Fruit fly (Drosophila melanogaster): Measurements from ENCODE around the gene Cox10.

Gene Cox10

DNA sequence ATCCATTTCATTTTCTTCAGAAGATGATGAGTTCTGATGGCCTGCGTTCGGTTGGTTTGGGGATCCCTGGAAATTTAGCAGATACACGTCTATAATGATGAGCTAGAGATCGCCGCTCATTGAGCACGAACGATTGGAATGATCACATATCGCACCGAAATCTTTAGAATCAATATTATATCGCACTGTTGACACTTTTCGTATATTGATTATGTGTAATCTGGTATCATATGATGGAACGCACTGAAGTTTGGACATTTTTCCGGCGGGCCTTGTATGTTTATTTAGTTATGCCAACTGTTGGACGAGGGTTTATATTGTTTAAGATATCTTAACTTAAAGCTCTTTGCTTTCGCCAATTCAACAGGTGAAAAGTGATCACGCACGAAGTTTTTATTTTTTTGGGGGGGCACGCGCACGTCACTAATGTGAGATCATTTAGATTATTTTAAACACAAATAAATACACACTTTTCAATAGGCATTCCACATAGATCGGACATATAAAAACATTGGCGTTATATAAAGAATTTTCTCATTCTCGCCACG is 10.2 kb upstream of the Cox10 start (continued):
- TF ChIP-seq CG6854 (GFP tag; optimal IDR thresholded peaks at IDR 0.05) = no peak
- TF ChIP-seq CG4424 (GFP tag; optimal IDR thresholded peaks at IDR 0.05) = peak; percentile 36
- TF ChIP-seq salm (tag; optimal IDR thresholded peaks at IDR 0.05) = no peak
- TF ChIP-seq lab (GFP tag; optimal IDR thresholded peaks at IDR 0.05) = no peak
- no peak for TF ChIP-seq sug (tag; optimal IDR thresholded peaks at IDR 0.05)
- no peak for TF ChIP-seq yki (optimal IDR thresholded peaks at IDR 0.05)
- peak; percentile 60; the same call in 1 of the 2 replicates for TF ChIP-seq amos (GFP tag; IDR thresholded peaks at IDR 0.05; ENCODE audit: partially characterized antibody)
- TF ChIP-seq CG10979 (tag; optimal IDR thresholded peaks at IDR 0.05) = peak; percentile 4
- peak; percentile 16 for TF ChIP-seq Meics (GFP tag; optimal IDR thresholded peaks at IDR 0.05)
- peak; percentile 14 for TF ChIP-seq tin (GFP tag; optimal IDR thresholded peaks at IDR 0.05)
- TF ChIP-seq dmrt99B (tag; optimal IDR thresholded peaks at IDR 0.05) = no peak
- no peak for TF ChIP-seq Bdp1 (GFP tag; optimal IDR thresholded peaks at IDR 0.05)
- TF ChIP-seq CG11695 (GFP tag; IDR thresholded peaks at IDR 0.05) = 0 out of 3 replicates have a peak, but pooled peaks have one; percentile 15
- TF ChIP-seq toy (GFP tag; IDR thresholded peaks at IDR 0.05) = no peak
- 0 out of 2 replicates have a peak, but pooled peaks have one; percentile 10 for TF ChIP-seq CG5953 (GFP tag; IDR thresholded peaks at IDR 0.05)
- TF ChIP-seq Dbx (GFP tag; IDR thresholded peaks at IDR 0.05) = peak; percentile 43; the same call in 1 of the 3 replicates
- TF ChIP-seq CG32532 (GFP tag; IDR thresholded peaks at IDR 0.05) = 0 out of 2 replicates have a peak, but pooled peaks have one; percentile 29
- no peak for TF ChIP-seq eyg (GFP tag; optimal IDR thresholded peaks at IDR 0.05)
- TF ChIP-seq CG7928 (GFP tag; optimal IDR thresholded peaks at IDR 0.05) = peak; percentile 50
- no peak for TF ChIP-seq CG31441 (GFP tag; IDR thresholded peaks at IDR 0.05)
- TF ChIP-seq sob (GFP tag; IDR thresholded peaks at IDR 0.05) = peak; percentile 33; the same call in 1 of the 2 replicates
- TF ChIP-seq fd3F (GFP tag; optimal IDR thresholded peaks at IDR 0.05) = no peak
- peak; percentile 16 for TF ChIP-seq CG8281 (tag; optimal IDR thresholded peaks at IDR 0.05)
- no peak for TF ChIP-seq unpg (GFP tag; optimal IDR thresholded peaks at IDR 0.05)
- TF ChIP-seq chinmo (GFP tag; IDR thresholded peaks at IDR 0.05; ENCODE audit: partially characterized antibody) = no peak
- no peak for TF ChIP-seq CG8290 (GFP tag; optimal IDR thresholded peaks at IDR 0.05)
- TF ChIP-seq CG8290 (tag; optimal IDR thresholded peaks at IDR 0.05) = peak; percentile 26 to 36
- no peak for TF ChIP-seq CG12391 (tag; optimal IDR thresholded peaks at IDR 0.05)
- 0 out of 3 replicates have a peak, but pooled peaks have one; percentile 10 for TF ChIP-seq H15 (GFP tag; IDR thresholded peaks at IDR 0.05)
- no peak for TF ChIP-seq trem (tag; optimal IDR thresholded peaks at IDR 0.05)
- TF ChIP-seq gfzf (GFP tag; optimal IDR thresholded peaks at IDR 0.05) = peak; percentile 5
- TF ChIP-seq sens (GFP tag) = peak; percentile 57
- no peak for TF ChIP-seq vfl (GFP tag; optimal IDR thresholded peaks at IDR 0.05)
- TF ChIP-seq Deaf1 (tag; optimal IDR thresholded peaks at IDR 0.05) = no peak
- TF ChIP-seq CG1603 (tag; optimal IDR thresholded peaks at IDR 0.05) = peak; percentile 2
- peak; percentile 33 for TF ChIP-seq Sox100B (GFP tag; optimal IDR thresholded peaks at IDR 0.05)
- TF ChIP-seq CG3281 (GFP tag; optimal IDR thresholded peaks at IDR 0.05) = peak; percentile 49
- no peak for TF ChIP-seq CG16779 (GFP tag; IDR thresholded peaks at IDR 0.05)
- peak; percentile 63; the same call in 2 of the 3 replicates for TF ChIP-seq HLH4C (GFP tag; IDR thresholded peaks at IDR 0.05; ENCODE audit: partially characterized antibody)
- no peak for TF ChIP-seq Hr51 (GFP tag; optimal IDR thresholded peaks at IDR 0.05)
- TF ChIP-seq Mes4 (GFP tag; optimal IDR thresholded peaks at IDR 0.05) = no peak
- no peak for TF ChIP-seq CG2875 (GFP tag; optimal IDR thresholded peaks at IDR 0.05)
- TF ChIP-seq hkb (optimal IDR thresholded peaks at IDR 0.05) = no peak
- no peak for TF ChIP-seq hkb (GFP tag; IDR thresholded peaks at IDR 0.05)
- TF ChIP-seq Rfx (GFP tag; IDR thresholded peaks at IDR 0.05) = peak; percentile 56; the same call in 1 of the 2 replicates
- peak; percentile 16 for TF ChIP-seq NfI (GFP tag; optimal IDR thresholded peaks at IDR 0.05)
- TF ChIP-seq CG14014 (GFP tag; IDR thresholded peaks at IDR 0.05) = 0 out of 2 replicates have a peak, but pooled peaks have one; percentile 34
- TF ChIP-seq tll (GFP tag; optimal IDR thresholded peaks at IDR 0.05) = no peak
- TF ChIP-seq CG1602 (GFP tag; optimal IDR thresholded peaks at IDR 0.05) = no peak
- TF ChIP-seq CG31224 (GFP tag; IDR thresholded peaks at IDR 0.05) = no peak

Data from whole organism, embryonic.